Worm (Caenorhabditis elegans) whole organism, L4/young adult: ENCODE measurements around the gene fbxc-31.

ENCODE experiments used
- W03F9.2 ChIP-seq: fragments of 150-350 bp; optimal IDR thresholded peaks from 2 replicates; lab custom pipeline; 2014; ENCODE audit warnings: missing biosample characterization, missing genetic modification characterization
- dao-5 ChIP-seq: sonication (generic microtip); optimal IDR thresholded peaks from 2 replicates; lab custom pipeline; 2016; ENCODE audit warnings: missing genotype, missing genetic modification characterization, moderate library complexity, missing compliant biosample characterization
- him-1 ChIP-seq: sonication (generic microtip); optimal IDR thresholded peaks from 2 replicates; lab custom pipeline; 2016; ENCODE audit warnings: missing genotype, missing genetic modification reagents, missing genetic modification characterization, missing compliant biosample characterization

The fbxc-31 gene

ce11 chrII:911680-912079 lies at the start of gene fbxc-31:
fbxc-31 (plus strand) TSS chrII:911980.
- TF ChIP-seq W03F9.2 (tag; lab: Kevin White, UChicago) (no peak), him-1 (tag; lab: Kevin White, UChicago) (no peak), dao-5 (tag; lab: Kevin White, UChicago) (no peak)

ce11 chrII:866801-867200 lies 45.0 kb upstream of the fbxc-31 start, which contains the start of gene Y46B2A.3:
Y46B2A.3 (minus strand) TSS chrII:866901.
- no peak for TF ChIP-seq W03F9.2 (tag; lab: Kevin White, UChicago)
- no peak for TF ChIP-seq him-1 (tag; lab: Kevin White, UChicago)
- no peak for TF ChIP-seq dao-5 (tag; lab: Kevin White, UChicago)

ce11 chrII:868240-868864 lies 43.4 kb upstream of the fbxc-31 start, which contains the start of gene fbxc-51:
fbxc-51 (plus strand) TSS chrII:868814.
- TF ChIP-seq dao-5 (tag; lab: Kevin White, UChicago) (no peak), him-1 (tag; lab: Kevin White, UChicago) (no peak), W03F9.2 (tag; lab: Kevin White, UChicago) (no peak)

ce11 chrII:869316-869715 lies 42.5 kb upstream of the fbxc-31 start:
- TF ChIP-seq dao-5 (tag; lab: Kevin White, UChicago) (no peak), W03F9.2 (tag; lab: Kevin White, UChicago) (no peak), him-1 (tag; lab: Kevin White, UChicago) (no peak)

- TF ChIP-seq him-1 (tag; lab: Kevin White, UChicago), result no peak
- no peak for TF ChIP-seq dao-5 (tag; lab: Kevin White, UChicago)
- TF ChIP-seq W03F9.2 (tag; lab: Kevin White, UChicago), result no peak
Observed at ce11 chrII:872993-873787, 38.6 kb upstream of the fbxc-31 start, which contains the start of gene alg-2. alg-2 (plus strand) TSS chrII:873212.

ce11 chrII:875739-876138 lies 36.0 kb upstream of the fbxc-31 start:
- no peak for TF ChIP-seq dao-5 (tag; lab: Kevin White, UChicago)
- TF ChIP-seq W03F9.2 (tag; lab: Kevin White, UChicago), result no peak
- no peak for TF ChIP-seq him-1 (tag; lab: Kevin White, UChicago)

ce11 chrII:880666-881226 lies 31.0 kb upstream of the fbxc-31 start:
- TF ChIP-seq W03F9.2 (tag; lab: Kevin White, UChicago), result no peak
- TF ChIP-seq him-1 (tag; lab: Kevin White, UChicago), result no peak
- no peak for TF ChIP-seq dao-5 (tag; lab: Kevin White, UChicago)

- TF ChIP-seq dao-5 (tag; lab: Kevin White, UChicago), result no peak
- TF ChIP-seq W03F9.2 (tag; lab: Kevin White, UChicago), result no peak
- TF ChIP-seq him-1 (tag; lab: Kevin White, UChicago), result no peak
Observed at ce11 chrII:884204-884603, 27.6 kb upstream of the fbxc-31 start.

- no peak for TF ChIP-seq W03F9.2 (tag; lab: Kevin White, UChicago)
- TF ChIP-seq dao-5 (tag; lab: Kevin White, UChicago), result no peak
- no peak for TF ChIP-seq him-1 (tag; lab: Kevin White, UChicago)
Observed at ce11 chrII:888024-888423, 23.8 kb upstream of the fbxc-31 start, which contains the start of gene T07D3.4. T07D3.4 (plus strand) TSS chrII:888309.

- TF ChIP-seq him-1 (tag; lab: Kevin White, UChicago) (no peak), W03F9.2 (tag; lab: Kevin White, UChicago) (no peak), dao-5 (tag; lab: Kevin White, UChicago) (no peak)
Observed at ce11 chrII:900720-901332, 11.0 kb upstream of the fbxc-31 start, which contains the start of gene T07D3.9. T07D3.9 (minus strand) TSS chrII:900913.

ce11 chrII:901632-902031 lies 10.1 kb upstream of the fbxc-31 start, which contains the start of gene T07D3.2:
T07D3.2 (plus strand) TSS chrII:901932.
- TF ChIP-seq him-1 (tag; lab: Kevin White, UChicago), result no peak
- TF ChIP-seq W03F9.2 (tag; lab: Kevin White, UChicago), result no peak
- no peak for TF ChIP-seq dao-5 (tag; lab: Kevin White, UChicago)

- no peak for TF ChIP-seq W03F9.2 (tag; lab: Kevin White, UChicago)
- TF ChIP-seq him-1 (tag; lab: Kevin White, UChicago), result no peak
- no peak for TF ChIP-seq dao-5 (tag; lab: Kevin White, UChicago)
Observed at ce11 chrII:905335-905734, 6.4 kb upstream of the fbxc-31 start.
